Fruit fly (Drosophila melanogaster): ENCODE data around the gene CG5516.
A peak's percentile ranks its signal among the peaks of the same experiment; 100 is the strongest.

The CG5516 gene

DNA sequence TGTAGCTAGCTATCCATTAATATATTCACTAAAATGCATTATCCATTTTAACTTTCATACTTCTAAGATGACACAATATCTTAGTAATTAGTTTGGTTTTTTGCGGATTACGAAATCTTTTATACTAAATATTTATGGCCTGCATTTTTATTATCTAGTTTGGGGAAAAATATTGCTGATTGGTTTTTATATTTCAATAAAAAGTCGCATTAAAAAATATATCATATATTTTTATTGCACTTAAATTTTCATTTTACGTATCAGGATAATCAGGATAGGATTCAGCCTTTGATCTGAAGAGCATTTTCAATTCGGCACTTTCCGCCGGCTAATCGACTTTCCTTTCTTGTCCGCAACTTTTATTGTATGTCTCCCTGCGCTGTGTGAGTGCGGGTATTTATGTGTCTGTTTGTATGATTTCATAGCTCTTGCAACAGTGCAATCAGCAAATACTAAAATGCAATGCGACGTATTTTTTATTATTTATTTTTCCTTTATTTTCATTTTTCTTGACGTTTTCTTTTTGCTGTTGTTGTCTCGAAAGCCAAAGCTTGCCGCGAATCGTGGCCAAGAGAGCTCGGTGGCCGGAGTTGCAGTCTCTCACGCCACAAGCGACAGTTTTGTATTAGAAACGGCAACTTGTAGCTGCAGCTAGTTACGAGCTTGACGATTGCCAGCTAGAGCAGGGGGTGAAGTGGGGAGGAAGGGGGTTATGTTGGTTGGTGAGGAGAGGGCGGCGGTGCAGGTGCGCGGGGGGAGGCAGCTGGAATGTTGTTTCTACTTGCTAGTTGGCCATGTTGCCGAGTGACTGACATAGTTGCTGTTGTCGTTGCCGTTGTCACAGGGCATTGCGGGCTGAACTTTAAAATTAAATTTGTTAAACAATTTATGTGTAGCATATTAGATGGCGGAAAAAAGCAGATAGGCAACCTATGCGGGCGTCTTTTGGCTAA is 40.8 kb upstream of the CG5516 start (continued):
- TF ChIP-seq acj6 (GFP tag; optimal IDR thresholded peaks at IDR 0.05), result no peak

DNA sequence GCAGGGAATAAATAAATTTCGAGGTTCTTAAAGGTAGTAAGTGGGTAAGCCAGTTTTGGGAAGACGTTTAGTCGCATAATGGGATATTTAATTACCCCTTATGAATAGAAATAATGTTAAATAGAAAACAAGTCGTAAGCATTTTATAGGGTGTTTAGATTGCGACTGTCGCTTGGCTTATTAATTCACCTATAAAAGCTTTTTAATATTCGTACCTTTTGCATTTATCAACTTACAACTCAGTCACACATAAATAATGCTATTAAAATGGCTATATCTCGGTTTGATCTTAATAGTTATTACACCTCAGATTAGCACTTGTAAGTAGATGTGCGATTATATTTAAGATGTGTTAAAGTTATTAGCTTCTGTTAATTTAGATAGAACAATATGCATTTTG is 38.4 kb upstream of the CG5516 start, which contains the start of gene CG34276:
Gene CG34276 (plus strand): TSS at position 301 of the 400 bp plus-strand sequence.
- TF ChIP-seq CG3919 (GFP tag; optimal IDR thresholded peaks at IDR 0.05), result no peak
- TF ChIP-seq CG3032 (tag; optimal IDR thresholded peaks at IDR 0.05), result no peak
- no peak for TF ChIP-seq fd85E (GFP tag; optimal IDR thresholded peaks at IDR 0.05)
- no peak for TF ChIP-seq net (GFP tag; optimal IDR thresholded peaks at IDR 0.05)

DNA sequence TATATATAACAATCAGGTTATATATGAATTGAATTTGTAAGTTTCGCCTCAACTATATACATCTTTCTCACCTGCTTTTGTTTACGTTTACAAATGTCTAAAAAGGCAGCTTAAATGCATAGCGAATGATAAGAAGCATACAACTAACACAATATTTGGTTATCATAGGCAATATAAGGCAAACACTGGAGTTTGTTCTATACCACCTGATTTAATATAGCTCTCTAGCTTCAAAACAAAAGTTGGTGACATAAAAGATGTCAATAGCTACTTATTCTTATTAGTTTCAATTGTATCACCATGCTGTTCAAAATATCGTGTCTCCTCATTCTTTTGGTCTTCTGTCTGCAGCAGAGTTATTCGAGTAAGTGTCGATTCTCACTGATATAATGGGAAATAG is 37.7 kb upstream of the CG5516 start:
- no peak for TF ChIP-seq Eip93F (GFP tag; optimal IDR thresholded peaks at IDR 0.05)
- TF ChIP-seq CG6792 (GFP tag; optimal IDR thresholded peaks at IDR 0.05), result no peak
- TF ChIP-seq fkh (GFP tag; optimal IDR thresholded peaks at IDR 0.05), result peak; percentile 44

dm6 chr3R:15927172-15927571 is 36.5 kb upstream of the CG5516 start:
- peak; percentile 88 for TF ChIP-seq CG32006 (GFP tag; optimal IDR thresholded peaks at IDR 0.05)
- no peak for TF ChIP-seq CG8319 (GFP tag; optimal IDR thresholded peaks at IDR 0.05)
- peak; percentile 51 for TF ChIP-seq OdsH (GFP tag; optimal IDR thresholded peaks at IDR 0.05)
- no peak for TF ChIP-seq cyc (GFP tag; optimal IDR thresholded peaks at IDR 0.05)
- no peak for TF ChIP-seq dsx (GFP tag; optimal IDR thresholded peaks at IDR 0.05; ENCODE audit: poor library complexity, severe bottlenecking)
- no peak for TF ChIP-seq fd59A (GFP tag; optimal IDR thresholded peaks at IDR 0.05)
- TF ChIP-seq CG9139 (GFP tag; optimal IDR thresholded peaks at IDR 0.05), result no peak
- TF ChIP-seq CG6276 (GFP tag; optimal IDR thresholded peaks at IDR 0.05), result peak; percentile 85
- TF ChIP-seq CG6792 (GFP tag; optimal IDR thresholded peaks at IDR 0.05), result no peak
- TF ChIP-seq eg (GFP tag; IDR thresholded peaks at IDR 0.05), result peak; percentile 76
- TF ChIP-seq CG7368 (GFP tag; optimal IDR thresholded peaks at IDR 0.05), result no peak
- no peak for TF ChIP-seq CG3032 (tag; optimal IDR thresholded peaks at IDR 0.05)
- no peak for TF ChIP-seq CG11902 (GFP tag; optimal IDR thresholded peaks at IDR 0.05)
- TF ChIP-seq vri (GFP tag; optimal IDR thresholded peaks at IDR 0.05), result no peak
- peak; percentile 84 for TF ChIP-seq Eip78C (GFP tag)
- TF ChIP-seq CG4318 (GFP tag; optimal IDR thresholded peaks at IDR 0.05), result no peak
- TF ChIP-seq Sox102F (GFP tag; optimal IDR thresholded peaks at IDR 0.05), result no peak
- TF ChIP-seq svp (GFP tag), result no peak
- no peak for TF ChIP-seq Met (GFP tag; optimal IDR thresholded peaks at IDR 0.05)
- no peak for TF ChIP-seq topi (GFP tag; optimal IDR thresholded peaks at IDR 0.05)
- no peak for TF ChIP-seq Hr38 (GFP tag; optimal IDR thresholded peaks at IDR 0.05)
- peak; percentile 31 for TF ChIP-seq CG3919 (GFP tag; optimal IDR thresholded peaks at IDR 0.05)
- TF ChIP-seq Smox (GFP tag; optimal IDR thresholded peaks at IDR 0.05), result no peak
- no peak for TF ChIP-seq Ets21C (GFP tag; optimal IDR thresholded peaks at IDR 0.05)
- TF ChIP-seq lz (GFP tag; optimal IDR thresholded peaks at IDR 0.05), result no peak
- TF ChIP-seq CG11294 (GFP tag; IDR thresholded peaks at IDR 0.05), result peak; percentile 39; the same call in 1 of the 2 replicates
- peak; percentile 50; the same call in 1 of the 2 replicates for TF ChIP-seq Gug (GFP tag; IDR thresholded peaks at IDR 0.05)
- peak; percentile 51 for TF ChIP-seq pdm3 (GFP tag; optimal IDR thresholded peaks at IDR 0.05)
- TF ChIP-seq Eip93F (GFP tag; optimal IDR thresholded peaks at IDR 0.05), result no peak
- TF ChIP-seq CG11762 (GFP tag; optimal IDR thresholded peaks at IDR 0.05; ENCODE audit: insufficient read depth), result no peak
- TF ChIP-seq Lpt (GFP tag; optimal IDR thresholded peaks at IDR 0.05), result peak; percentile 51
- no peak for TF ChIP-seq CG34406 (GFP tag; optimal IDR thresholded peaks at IDR 0.05)
- no peak for TF ChIP-seq net (GFP tag; optimal IDR thresholded peaks at IDR 0.05)
- no peak for TF ChIP-seq Sox15 (GFP tag; optimal IDR thresholded peaks at IDR 0.05)
- peak; percentile 42 for TF ChIP-seq acj6 (GFP tag; optimal IDR thresholded peaks at IDR 0.05)
- TF ChIP-seq achi (GFP tag; optimal IDR thresholded peaks at IDR 0.05), result no peak
- TF ChIP-seq fd85E (GFP tag; optimal IDR thresholded peaks at IDR 0.05), result no peak
- peak; percentile 89 for TF ChIP-seq CG8119 (GFP tag; IDR thresholded peaks at IDR 0.05)
- no peak for TF ChIP-seq CG1621 (tag; optimal IDR thresholded peaks at IDR 0.05)
- TF ChIP-seq CG10631 (GFP tag; optimal IDR thresholded peaks at IDR 0.05), result no peak
- no peak for TF ChIP-seq Hr39 (GFP tag; optimal IDR thresholded peaks at IDR 0.05)
- TF ChIP-seq CG6854 (GFP tag; optimal IDR thresholded peaks at IDR 0.05), result no peak
- no peak for TF ChIP-seq Ets96B (tag; optimal IDR thresholded peaks at IDR 0.05)

Measured in whole organism, prepupa.